Fruit fly (Drosophila melanogaster): ENCODE measurements around the gene CG32756.

Gene CG32756

DNA sequence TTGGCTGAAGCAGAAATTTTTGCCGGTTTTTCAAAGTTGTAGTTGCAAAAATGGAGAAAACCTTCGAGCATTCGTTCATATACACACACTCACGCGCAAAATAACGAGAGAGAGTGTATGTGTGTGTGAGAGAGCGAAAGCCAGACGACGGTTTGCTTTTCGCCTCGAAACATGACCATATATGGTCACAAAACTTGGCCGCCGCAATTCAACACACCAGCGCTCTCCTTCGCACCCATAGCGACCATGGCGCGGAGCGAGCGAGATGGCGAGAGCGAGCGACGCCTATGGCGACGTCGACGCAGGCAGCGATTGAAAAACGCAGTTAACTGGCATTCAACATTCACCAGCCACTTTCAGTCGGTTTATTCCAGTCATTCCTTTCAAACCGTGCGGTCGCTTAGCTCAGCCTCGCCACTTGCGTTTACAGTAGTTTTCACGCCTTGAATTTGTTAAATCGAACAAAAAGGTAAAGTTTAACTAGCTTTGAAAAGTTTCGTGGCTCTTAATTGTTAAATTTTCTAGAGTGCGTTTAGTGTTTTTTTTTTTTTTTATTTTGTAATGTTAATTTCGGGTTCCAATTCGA is 43.8 kb upstream of the CG32756 start (continued):
- TF ChIP-seq fd3F (GFP tag; optimal IDR thresholded peaks at IDR 0.05): no peak
- no peak for TF ChIP-seq CG13424 (tag; optimal IDR thresholded peaks at IDR 0.05)
- TF ChIP-seq CG14014 (GFP tag; IDR thresholded peaks at IDR 0.05): no peak; the same call in 1 of the 2 replicates
- no peak for TF ChIP-seq btn (GFP tag; optimal IDR thresholded peaks at IDR 0.05)
- TF ChIP-seq Hmx (GFP tag; optimal IDR thresholded peaks at IDR 0.05): no peak
- TF ChIP-seq CG31441 (GFP tag; IDR thresholded peaks at IDR 0.05): no peak
- peak; percentile 23 for TF ChIP-seq HmgZ (tag; optimal IDR thresholded peaks at IDR 0.05)
- TF ChIP-seq CG2712 (tag; optimal IDR thresholded peaks at IDR 0.05): peak; percentile 4
- peak; percentile 62 for TF ChIP-seq scrt (GFP tag; optimal IDR thresholded peaks at IDR 0.05)
- TF ChIP-seq CG18619 (GFP tag; optimal IDR thresholded peaks at IDR 0.05): no peak
- TF ChIP-seq CG12769 (tag; optimal IDR thresholded peaks at IDR 0.05): peak; percentile 65
- TF ChIP-seq ssp (GFP tag; IDR thresholded peaks at IDR 0.05): no peak
- no peak for TF ChIP-seq BEAF-32 (GFP tag; optimal IDR thresholded peaks at IDR 0.05)
- TF ChIP-seq Asciz (GFP tag; optimal IDR thresholded peaks at IDR 0.05): no peak
- no peak for TF ChIP-seq CG31388 (GFP tag; optimal IDR thresholded peaks at IDR 0.05)
- TF ChIP-seq Lim3 (GFP tag; IDR thresholded peaks at IDR 0.05): no peak
- TF ChIP-seq slp2 (GFP tag; optimal IDR thresholded peaks at IDR 0.05): no peak
- TF ChIP-seq CG17829 (tag; optimal IDR thresholded peaks at IDR 0.05): peak; percentile 37
- TF ChIP-seq CG30020 (tag; optimal IDR thresholded peaks at IDR 0.05): no peak
- no peak for TF ChIP-seq ems (GFP tag; optimal IDR thresholded peaks at IDR 0.05)
- TF ChIP-seq CG3163 (GFP tag; optimal IDR thresholded peaks at IDR 0.05): no peak
- TF ChIP-seq NC2β (GFP tag; optimal IDR thresholded peaks at IDR 0.05): peak; percentile 49
- peak; percentile 34 for TF ChIP-seq chn (GFP tag; optimal IDR thresholded peaks at IDR 0.05)
- no peak for TF ChIP-seq CG1602 (GFP tag; optimal IDR thresholded peaks at IDR 0.05)
- TF ChIP-seq ac (GFP tag; optimal IDR thresholded peaks at IDR 0.05): no peak
- peak; percentile 45 for TF ChIP-seq CG6813 (GFP tag; optimal IDR thresholded peaks at IDR 0.05)
- TF ChIP-seq croc (GFP tag; conservative IDR thresholded peaks at IDR 0.05): no peak
- TF ChIP-seq CG16779 (GFP tag; IDR thresholded peaks at IDR 0.05): peak; percentile 58; the same call in 1 of the 2 replicates
- peak; percentile 34 for TF ChIP-seq B-H2 (GFP tag; optimal IDR thresholded peaks at IDR 0.05)
- TF ChIP-seq CG33557 (GFP tag; optimal IDR thresholded peaks at IDR 0.05): peak; percentile 1
- TF ChIP-seq bsh (GFP tag; optimal IDR thresholded peaks at IDR 0.05): no peak
- TF ChIP-seq CG3995 (GFP tag; optimal IDR thresholded peaks at IDR 0.05): no peak
- TF ChIP-seq Dbx (GFP tag; IDR thresholded peaks at IDR 0.05): peak; percentile 77; the same call in 2 of the 3 replicates
- no peak for TF ChIP-seq CG7963 (GFP tag; IDR thresholded peaks at IDR 0.05; ENCODE audit: partially characterized antibody)
- peak; percentile 28 for TF ChIP-seq sqz (GFP tag; optimal IDR thresholded peaks at IDR 0.05)
- no peak for TF ChIP-seq tgo (GFP tag; IDR thresholded peaks at IDR 0.05)
- peak; percentile 64 for TF ChIP-seq CG9932 (GFP tag; IDR thresholded peaks at IDR 0.05)
- TF ChIP-seq CG11560 (tag; IDR thresholded peaks at IDR 0.05): no peak
- peak; percentile 0 for TF ChIP-seq CG8944 (GFP tag; optimal IDR thresholded peaks at IDR 0.05)
- no peak for TF ChIP-seq CG4820 (GFP tag; optimal IDR thresholded peaks at IDR 0.05)
- no peak for TF ChIP-seq dan (GFP tag; IDR thresholded peaks at IDR 0.05)
- TF ChIP-seq CG2129 (GFP tag; IDR thresholded peaks at IDR 0.05; ENCODE audit: partially characterized antibody): no peak
- TF ChIP-seq sna (GFP tag; IDR thresholded peaks at IDR 0.05; ENCODE audit: partially characterized antibody): no peak
- TF ChIP-seq br (optimal IDR thresholded peaks at IDR 0.05): no peak
- TF ChIP-seq Dad (GFP tag; optimal IDR thresholded peaks at IDR 0.05): no peak
- TF ChIP-seq CG17385 (GFP tag; optimal IDR thresholded peaks at IDR 0.05): no peak
- no peak for TF ChIP-seq Sry-δ (GFP tag; optimal IDR thresholded peaks at IDR 0.05)
- TF ChIP-seq pros (GFP tag; optimal IDR thresholded peaks at IDR 0.05): peak; percentile 44
- TF ChIP-seq CG8281 (tag; optimal IDR thresholded peaks at IDR 0.05): no peak
- no peak for TF ChIP-seq hb (GFP tag; IDR thresholded peaks at IDR 0.05; ENCODE audit: partially characterized antibody)
- peak; percentile 9 to 25 for TF ChIP-seq chif (GFP tag; optimal IDR thresholded peaks at IDR 0.05)
